Worm (Caenorhabditis elegans) whole organism, midembryonic: ENCODE data around the gene Y69E1A.4.
"Not testable (repeated sequence)": the region's sequence is repeated elsewhere in the genome, so short reads cannot be mapped to it uniquely, and the experiment has no call there.

Source experiments
- T22C8.4 ChIP-seq: fragments of 200-800 bp; sonication (Bioruptor generic); IDR thresholded peaks from 2 replicates; pipeline ENCODE4 v1.3.6; 2022; ENCODE audit warnings: missing genetic modification characterization, missing compliant biosample characterization
- cog-1 ChIP-seq: sonication (generic microtip); optimal IDR thresholded peaks from 2 replicates; lab custom pipeline; 2016; ENCODE audit warnings: missing genetic modification characterization, missing compliant biosample characterization
- flt-1 ChIP-seq: fragments of 200-800 bp; sonication (Bioruptor generic); IDR thresholded peaks from 2 replicates; pipeline ENCODE4 v1.3.6; 2022; ENCODE audit warnings: missing genetic modification characterization, missing compliant biosample characterization
- klf-2 ChIP-seq: fragments of 200-800 bp; sonication (Bioruptor generic); conservative IDR thresholded peaks from 2 replicates; pipeline ENCODE4 v1.3.6; 2022; ENCODE audit warnings: missing genetic modification reagents, missing genetic modification characterization, missing compliant biosample characterization
- med-1 ChIP-seq: sonication (generic microtip); optimal IDR thresholded peaks from 2 replicates; lab custom pipeline; 2017; ENCODE audit warnings: missing genetic modification characterization, mild to moderate bottlenecking, missing compliant biosample characterization, antibody characterized with exemption, missing genetic modification reagents; ENCODE audit not compliant: insufficient read depth
- ref-1 ChIP-seq: fragments of 200-800 bp; sonication (Bioruptor generic); conservative IDR thresholded peaks from 2 replicates; pipeline ENCODE4 v1.3.6; 2022; ENCODE audit warnings: missing genetic modification reagents, missing genetic modification characterization, missing compliant biosample characterization
- tab-1 ChIP-seq: fragments of 200-800 bp; sonication (Bioruptor generic); IDR thresholded peaks from 2 replicates; pipeline ENCODE4 v1.3.6; 2022; ENCODE audit warnings: missing genetic modification characterization, missing compliant biosample characterization
- ztf-23 ChIP-seq: fragments of 200-800 bp; sonication (Bioruptor generic); IDR thresholded peaks from 2 replicates; pipeline ENCODE4 v1.3.6; 2022; ENCODE audit warnings: missing genetic modification reagents, missing genetic modification characterization, missing compliant biosample characterization
- ztf-29 ChIP-seq: fragments of 200-800 bp; sonication (Bioruptor generic); IDR thresholded peaks from 2 replicates; pipeline ENCODE4 v1.3.6; 2022; ENCODE audit warnings: missing genetic modification reagents, missing genetic modification characterization, missing compliant biosample characterization

Y69E1A.4 gene

DNA sequence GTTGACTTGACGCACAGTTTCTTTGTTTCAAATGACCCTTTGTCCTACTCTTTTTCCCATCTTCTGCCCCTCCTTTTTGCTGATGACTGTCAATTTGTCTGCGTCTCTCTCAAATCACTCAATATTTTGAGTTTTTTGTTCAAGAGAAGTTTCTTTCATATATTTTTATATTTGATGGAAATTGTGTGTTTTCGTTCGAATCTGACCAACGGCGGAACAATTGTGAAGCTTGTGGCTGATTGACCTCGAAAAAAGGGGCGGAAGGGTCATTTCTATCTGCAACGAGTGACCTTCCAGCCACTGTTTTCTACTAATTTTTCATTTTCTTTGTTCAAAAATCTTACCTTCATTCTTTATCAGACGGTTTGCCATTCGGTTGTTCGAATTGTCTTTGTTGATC, 23.6 kb downstream of the Y69E1A.4 start:
- TF ChIP-seq T22C8.4 (GFP tag; lab: Robert Waterston, UW) = no peak
- no peak for TF ChIP-seq klf-2 (GFP tag; lab: Robert Waterston, UW)
- no peak for TF ChIP-seq cog-1 (tag; lab: Kevin White, UChicago)
- no peak for TF ChIP-seq ztf-23 (GFP tag; lab: Robert Waterston, UW)
- TF ChIP-seq ztf-29 (GFP tag; lab: Robert Waterston, UW) = no peak
- no peak for TF ChIP-seq flt-1 (GFP tag; lab: Robert Waterston, UW)
- TF ChIP-seq tab-1 = no peak
- TF ChIP-seq ref-1 (GFP tag; lab: Robert Waterston, UW) = no peak
- no peak for TF ChIP-seq med-1

DNA sequence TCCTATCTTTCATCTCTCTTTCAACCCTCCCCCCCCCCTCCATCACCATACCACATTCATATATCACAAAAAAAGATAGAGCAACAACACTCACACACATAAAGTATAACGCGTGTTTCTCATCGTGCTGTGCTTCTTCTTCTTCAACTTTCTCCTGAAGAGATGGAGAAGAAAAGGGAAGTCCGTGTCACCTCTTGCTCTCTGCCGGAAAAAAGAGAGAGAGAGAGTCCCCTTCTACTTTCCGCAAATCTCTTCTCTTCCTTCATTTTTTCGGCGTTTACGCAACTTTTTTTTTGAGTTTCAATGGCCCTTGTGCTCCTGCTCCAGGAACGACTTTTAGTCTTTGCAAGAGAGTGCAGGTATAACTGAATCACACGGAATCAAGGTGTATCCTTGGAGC, 24.6 kb downstream of the Y69E1A.4 start:
- TF ChIP-seq flt-1 (GFP tag; lab: Robert Waterston, UW) (no peak), tab-1 (no peak), med-1 (no peak), cog-1 (tag; lab: Kevin White, UChicago) (no peak), ztf-23 (GFP tag; lab: Robert Waterston, UW) (no peak), T22C8.4 (GFP tag; lab: Robert Waterston, UW) (no peak)

DNA sequence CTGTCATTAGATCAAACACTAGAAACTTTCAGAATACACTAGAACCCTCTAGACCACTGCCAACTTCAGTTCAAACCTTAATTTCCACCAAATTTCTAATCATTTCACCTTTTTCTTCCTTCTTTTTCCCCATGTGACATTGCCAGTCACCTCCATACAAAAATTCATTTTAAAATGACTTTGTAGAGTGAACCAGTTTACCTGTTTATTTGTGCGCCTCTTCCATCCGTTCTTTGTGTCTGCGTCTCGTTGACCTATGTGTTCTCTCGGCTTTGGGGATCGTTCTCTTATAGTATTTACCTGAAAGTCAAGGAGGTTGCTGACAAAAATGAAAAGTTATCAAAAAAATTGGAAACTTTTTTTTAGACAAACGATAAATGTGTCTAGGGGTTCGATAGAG, 25.6 kb downstream of the Y69E1A.4 start:
- no peak for TF ChIP-seq cog-1 (tag; lab: Kevin White, UChicago)
- TF ChIP-seq ztf-29 (GFP tag; lab: Robert Waterston, UW) = no peak
- TF ChIP-seq T22C8.4 (GFP tag; lab: Robert Waterston, UW) = no peak
- TF ChIP-seq med-1 = no peak
- TF ChIP-seq ztf-23 (GFP tag; lab: Robert Waterston, UW) = no peak
- no peak for TF ChIP-seq klf-2 (GFP tag; lab: Robert Waterston, UW)
- no peak for TF ChIP-seq flt-1 (GFP tag; lab: Robert Waterston, UW)
- no peak for TF ChIP-seq ref-1 (GFP tag; lab: Robert Waterston, UW)
- TF ChIP-seq tab-1 = no peak

DNA sequence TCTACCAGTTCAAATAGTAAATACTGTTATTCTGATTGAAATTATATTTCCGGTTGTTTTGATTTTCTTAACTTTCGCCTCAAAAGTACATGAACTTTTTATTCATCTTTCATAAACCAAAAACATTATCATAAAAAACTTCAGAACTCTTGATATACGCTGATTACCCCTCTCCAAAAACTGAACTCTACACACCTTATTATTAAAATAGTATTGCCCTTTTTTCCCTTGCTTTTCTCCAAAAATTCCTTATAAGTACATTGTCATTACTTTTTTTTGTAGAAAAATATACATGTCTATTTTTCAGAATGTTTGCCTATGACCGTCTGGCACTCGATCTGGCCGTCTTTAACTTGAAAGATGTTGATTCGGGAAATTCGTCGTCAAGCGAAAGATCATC, 26.7 kb downstream of the Y69E1A.4 start, which contains the start of gene Y43E12A.2:
TSS of gene Y43E12A.2 (plus strand) at position 301 of the 400 bp plus-strand sequence.
- no peak for TF ChIP-seq ztf-23 (GFP tag; lab: Robert Waterston, UW)

DNA sequence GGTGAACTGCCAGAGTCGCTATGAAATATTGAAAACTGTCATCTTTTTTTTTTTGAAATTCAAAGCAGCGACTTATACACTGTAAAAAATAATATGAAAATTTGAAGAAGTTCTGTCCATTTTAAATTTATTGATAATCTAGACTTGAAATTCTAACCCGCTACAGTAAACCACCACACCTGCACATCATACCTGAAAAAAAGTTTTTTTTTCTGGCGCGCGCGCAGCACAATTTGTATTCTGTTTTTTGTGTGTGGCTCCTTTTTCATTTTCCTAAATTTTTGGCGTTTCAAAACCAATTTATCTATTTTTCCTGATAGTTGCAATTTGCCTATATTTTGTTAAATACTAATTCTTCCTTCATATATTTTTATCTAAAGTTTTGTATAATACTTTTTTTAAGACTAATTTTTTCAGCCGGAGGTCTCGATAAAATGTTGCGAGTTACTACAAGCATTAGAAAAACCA, 30.5 kb downstream of the Y69E1A.4 start, which contains the start of gene cyb-2.1:
TSS of gene cyb-2.1 (plus strand) at position 418 of the 468 bp plus-strand sequence.
- TF ChIP-seq med-1 (no peak), flt-1 (GFP tag; lab: Robert Waterston, UW) (no peak), ztf-29 (GFP tag; lab: Robert Waterston, UW) (no peak), cog-1 (tag; lab: Kevin White, UChicago) (no peak), T22C8.4 (GFP tag; lab: Robert Waterston, UW) (no peak), ztf-23 (GFP tag; lab: Robert Waterston, UW) (no peak), klf-2 (GFP tag; lab: Robert Waterston, UW) (no peak), tab-1 (no peak), ref-1 (GFP tag; lab: Robert Waterston, UW) (no peak)

DNA sequence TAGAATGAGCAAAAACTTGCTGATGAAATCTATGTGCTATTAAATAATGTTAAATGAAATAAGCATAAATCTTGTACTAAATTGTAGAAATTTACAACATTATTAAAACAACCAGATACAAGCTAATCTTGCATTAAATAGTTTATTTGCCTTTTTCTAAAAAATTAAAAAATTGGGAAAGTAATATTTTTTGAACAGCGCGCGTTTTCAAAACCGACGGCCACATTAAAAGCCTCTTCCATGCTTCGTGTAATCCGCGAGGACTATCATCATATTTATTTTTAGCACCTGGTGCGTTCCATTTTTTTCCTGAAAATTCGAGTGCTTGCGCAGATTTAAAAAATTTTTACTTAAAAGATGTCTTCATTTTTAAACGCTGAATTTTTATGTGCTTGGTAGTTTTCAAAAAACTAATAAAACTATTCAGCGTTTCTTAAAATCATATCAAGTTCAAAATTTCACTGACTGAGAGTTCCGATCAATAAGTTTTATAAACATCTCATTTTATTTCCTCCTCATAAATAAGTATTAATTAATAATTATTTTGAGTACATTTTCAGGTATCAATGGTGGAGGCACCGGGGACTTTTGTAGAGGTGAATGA, 32.4 kb downstream of the Y69E1A.4 start, which contains the start of gene Y43E12A.3:
TSS of gene Y43E12A.3 (plus strand) at position 554 of the 604 bp plus-strand sequence.
- not testable (repeated sequence) for TF ChIP-seq klf-2, ztf-29, T22C8.4 (GFP tag; lab: Robert Waterston, UW)

DNA sequence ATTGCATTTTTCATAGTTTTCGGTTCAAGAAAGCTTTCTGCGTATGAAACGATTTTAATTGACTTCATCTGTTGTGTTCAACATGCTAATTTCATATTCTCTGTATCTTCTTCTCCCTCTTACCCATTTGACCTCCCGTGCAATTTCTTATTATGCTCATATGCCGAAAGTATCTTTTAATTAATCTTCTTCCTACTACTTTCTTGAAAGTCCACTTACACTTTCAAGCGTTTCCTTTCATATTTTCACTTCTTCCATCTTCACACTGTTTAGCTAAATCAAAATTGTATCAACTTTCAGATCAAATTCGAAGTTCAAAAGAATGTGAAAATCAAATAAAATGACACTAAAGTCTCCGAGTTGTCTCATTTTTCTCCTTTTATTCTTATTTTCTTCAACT, 35.6 kb downstream of the Y69E1A.4 start, which contains the start of gene F13H10.5:
TSS of gene F13H10.5 (plus strand) at position 301 of the 400 bp plus-strand sequence.
- TF ChIP-seq cog-1 (tag; lab: Kevin White, UChicago) = no peak
- TF ChIP-seq tab-1 = no peak

DNA sequence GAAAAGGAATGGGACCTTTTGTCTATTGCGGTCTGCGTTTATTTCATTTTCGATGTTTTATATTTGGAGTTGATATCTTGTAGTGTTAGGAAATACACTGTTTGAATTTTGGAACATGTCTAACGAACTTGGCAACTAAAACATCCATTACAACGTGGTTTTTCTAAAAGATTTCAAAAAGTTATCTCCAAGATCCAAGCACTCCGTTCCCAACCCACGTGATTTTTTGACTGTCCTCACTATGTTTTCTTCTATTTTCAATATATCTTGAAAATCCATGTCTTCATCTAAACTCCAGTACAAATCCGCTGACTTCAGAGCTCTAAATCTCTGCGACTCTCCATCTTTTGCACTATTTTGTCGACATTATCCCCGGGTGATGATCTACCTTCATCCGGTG, 46.6 kb downstream of the Y69E1A.4 start, which contains the start of gene F13H10.9:
TSS of gene F13H10.9 (plus strand) at position 301 of the 400 bp plus-strand sequence.
- no peak for TF ChIP-seq klf-2 (GFP tag; lab: Robert Waterston, UW)
- no peak for TF ChIP-seq T22C8.4 (GFP tag; lab: Robert Waterston, UW)
- no peak for TF ChIP-seq tab-1
- TF ChIP-seq ztf-29 (GFP tag; lab: Robert Waterston, UW) = no peak
- TF ChIP-seq ref-1 (GFP tag; lab: Robert Waterston, UW) = no peak

DNA sequence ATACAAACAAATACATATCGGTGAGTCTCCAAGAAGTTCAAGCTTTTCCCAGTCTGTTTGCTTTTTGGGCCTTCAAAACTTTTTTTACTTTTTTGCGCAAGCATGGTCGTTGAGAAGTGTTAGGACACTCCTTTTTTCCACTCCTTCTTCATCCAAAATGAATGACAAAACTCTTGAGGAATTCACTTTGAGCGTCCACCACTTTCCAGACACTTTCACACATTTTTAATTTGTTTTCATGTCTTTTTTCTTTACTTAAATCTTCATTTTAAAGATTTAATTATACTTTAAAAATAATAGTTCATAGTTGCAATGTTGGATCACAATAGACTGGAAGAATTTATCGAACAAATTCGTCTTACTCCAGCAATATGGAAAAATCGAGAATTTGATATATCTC, 49.2 kb downstream of the Y69E1A.4 start, which contains the start of gene F13H10.1:
TSS of gene F13H10.1 (plus strand) at position 301 of the 400 bp plus-strand sequence.
- TF ChIP-seq tab-1 (no peak), ztf-23 (GFP tag; lab: Robert Waterston, UW) (no peak), med-1 (no peak), ztf-29 (GFP tag; lab: Robert Waterston, UW) (no peak), T22C8.4 (GFP tag; lab: Robert Waterston, UW) (no peak), flt-1 (GFP tag; lab: Robert Waterston, UW) (no peak), ref-1 (GFP tag; lab: Robert Waterston, UW) (no peak), cog-1 (tag; lab: Kevin White, UChicago) (no peak), klf-2 (GFP tag; lab: Robert Waterston, UW) (no peak)
